Fruit fly (Drosophila melanogaster) whole organism, embryonic: Measurements from ENCODE around the gene CG9444.

Source experiments
- CG10462 ChIP-seq: fragments of 200-800 bp; sonication (Bioruptor generic); optimal IDR thresholded peaks from 2 replicates; lab custom pipeline; 2016; ENCODE audit warnings: missing biosample characterization, missing genetic modification characterization
- CG12236 ChIP-seq: fragments of 200-800 bp; sonication (Bioruptor generic); optimal IDR thresholded peaks from 2 replicates; lab custom pipeline; 2016; ENCODE audit warnings: missing biosample characterization, missing genetic modification characterization
- CG12299 ChIP-seq: fragments of 200-800 bp; sonication (Bioruptor generic); optimal IDR thresholded peaks from 2 replicates; lab custom pipeline; 2018; ENCODE audit warnings: missing biosample characterization, mild to moderate bottlenecking, missing genetic modification characterization
- CG12659 ChIP-seq: fragments of 200-800 bp; sonication (Bioruptor generic); optimal IDR thresholded peaks from 3 replicates; lab custom pipeline; 2017; ENCODE audit warnings: mild to moderate bottlenecking, missing biosample characterization, missing genetic modification reagents, missing genetic modification characterization
- CG13775 ChIP-seq: fragments of 200-800 bp; sonication (Bioruptor generic); optimal IDR thresholded peaks from 3 replicates; lab custom pipeline; 2017; ENCODE audit warnings: missing biosample characterization, mild to moderate bottlenecking, missing genetic modification characterization
- CG14860 ChIP-seq: fragments of 200-800 bp; sonication (Bioruptor generic); IDR thresholded peaks from 3 replicates; pipeline ENCODE4 v1.3.6; 2022; ENCODE audit warnings: missing biosample characterization, missing genetic modification characterization; ENCODE audit not compliant: partially characterized antibody
- CG15073 ChIP-seq: fragments of 200-800 bp; sonication (Bioruptor generic); optimal IDR thresholded peaks from 2 replicates; lab custom pipeline; 2016; ENCODE audit warnings: missing biosample characterization, missing genetic modification characterization
- CG17568 ChIP-seq: fragments of 200-800 bp; sonication (Bioruptor generic); optimal IDR thresholded peaks from 2 replicates; lab custom pipeline; 2018; ENCODE audit warnings: missing biosample characterization, mild to moderate bottlenecking, missing genetic modification characterization, moderate library complexity
- CG2120 ChIP-seq: fragments of 200-800 bp; sonication (Bioruptor generic); optimal IDR thresholded peaks from 3 replicates; lab custom pipeline; 2016; ENCODE audit warnings: missing biosample characterization, missing genetic modification characterization
- CG3281 ChIP-seq: fragments of 200-800 bp; sonication (Bioruptor generic); optimal IDR thresholded peaks from 3 replicates; lab custom pipeline; 2017; ENCODE audit warnings: missing biosample characterization, mild to moderate bottlenecking, missing genetic modification characterization
- CG3838 ChIP-seq: fragments of 200-800 bp; sonication (Bioruptor generic); optimal IDR thresholded peaks from 3 replicates; lab custom pipeline; 2016; ENCODE audit warnings: missing biosample characterization, missing genetic modification characterization
- CG4424 ChIP-seq: fragments of 200-800 bp; sonication (Bioruptor generic); optimal IDR thresholded peaks from 3 replicates; lab custom pipeline; 2016; ENCODE audit warnings: missing biosample characterization, missing genetic modification characterization
- CG4820 ChIP-seq: fragments of 200-800 bp; sonication (Bioruptor generic); optimal IDR thresholded peaks from 3 replicates; lab custom pipeline; 2016; ENCODE audit warnings: missing biosample characterization, missing genetic modification characterization
- CG6654 ChIP-seq: fragments of 200-800 bp; sonication (Bioruptor generic); optimal IDR thresholded peaks from 2 replicates; lab custom pipeline; 2017; ENCODE audit warnings: missing biosample characterization, mild to moderate bottlenecking, missing genetic modification characterization
- CG7928 ChIP-seq: fragments of 200-800 bp; sonication (Bioruptor generic); optimal IDR thresholded peaks from 2 replicates; lab custom pipeline; 2017; ENCODE audit warnings: missing biosample characterization, mild to moderate bottlenecking, missing genetic modification characterization
- CG8359 ChIP-seq: fragments of 200-800 bp; sonication (Bioruptor generic); optimal IDR thresholded peaks from 2 replicates; lab custom pipeline; 2017; ENCODE audit warnings: missing biosample characterization, mild to moderate bottlenecking, missing genetic modification characterization, borderline replicate concordance
- CG8388 ChIP-seq: fragments of 200-800 bp; sonication (Bioruptor generic); optimal IDR thresholded peaks from 2 replicates; lab custom pipeline; 2019; ENCODE audit warnings: missing biosample characterization, mild to moderate bottlenecking, missing genetic modification characterization, moderate library complexity
- CG8924 ChIP-seq: fragments of 200-800 bp; optimal IDR thresholded peaks from 3 replicates; lab custom pipeline; 2019; ENCODE audit warnings: missing biosample characterization, mild to moderate bottlenecking, missing genetic modification characterization, moderate library complexity
- CG9437 ChIP-seq: fragments of 200-800 bp; sonication (Bioruptor generic); optimal IDR thresholded peaks from 2 replicates; lab custom pipeline; 2018; ENCODE audit warnings: missing biosample characterization, mild to moderate bottlenecking, missing genetic modification characterization
- CTCF ChIP-seq: fragments of 200-800 bp; sonication (Bioruptor generic); optimal IDR thresholded peaks from 2 replicates; lab custom pipeline; 2017; ENCODE audit warnings: missing biosample characterization, mild to moderate bottlenecking, missing genetic modification characterization, moderate library complexity
- Camta ChIP-seq: fragments of 200-800 bp; sonication (Bioruptor generic); optimal IDR thresholded peaks from 2 replicates; lab custom pipeline; 2016; ENCODE audit warnings: missing biosample characterization, missing genetic modification characterization
- CrebB ChIP-seq: fragments of 200-800 bp; sonication (Bioruptor generic); optimal IDR thresholded peaks from 3 replicates; lab custom pipeline; 2018; ENCODE audit warnings: missing biosample characterization, mild to moderate bottlenecking, missing genetic modification characterization
- Doc3 ChIP-seq: fragments of 200-800 bp; sonication (Bioruptor generic); IDR thresholded peaks from 3 replicates; pipeline ENCODE4 v1.3.6; 2022; ENCODE audit warnings: missing biosample characterization, missing genetic modification characterization; ENCODE audit not compliant: partially characterized antibody
- Drgx ChIP-seq: fragments of 200-800 bp; sonication (Bioruptor generic); IDR thresholded peaks from 2 replicates; pipeline ENCODE4 v1.3.6; 2022; ENCODE audit warnings: missing biosample characterization, missing genetic modification characterization
- HLH54F ChIP-seq: fragments of 200-800 bp; sonication (Bioruptor generic); optimal IDR thresholded peaks from 3 replicates; lab custom pipeline; 2016; ENCODE audit warnings: missing biosample characterization, missing genetic modification characterization
- Hey ChIP-seq: fragments of 200-800 bp; sonication (Bioruptor generic); optimal IDR thresholded peaks from 3 replicates; lab custom pipeline; 2018; ENCODE audit warnings: missing biosample characterization, mild to moderate bottlenecking, missing genetic modification characterization
- Hr3 ChIP-seq: fragments of 200-800 bp; sonication (Bioruptor generic); optimal IDR thresholded peaks from 3 replicates; lab custom pipeline; 2016; ENCODE audit warnings: missing biosample characterization, missing genetic modification characterization
- Hr51 ChIP-seq, 2 experiments: fragments of 200-800 bp; sonication (Bioruptor generic); optimal IDR thresholded peaks; 2 replicates in 1 of 2; 3 replicates in 1 of 2; lab custom pipeline; 2016 to 2018; ENCODE audit warnings: missing biosample characterization in 2 of 2, missing genetic modification characterization in 2 of 2, mild to moderate bottlenecking in 1 of 2, moderate library complexity in 1 of 2
- Mad ChIP-seq: fragments of 200-800 bp; sonication (Bioruptor generic); optimal IDR thresholded peaks from 2 replicates; lab custom pipeline; 2016; ENCODE audit warnings: missing biosample characterization, missing genetic modification characterization
- Nf-YB ChIP-seq: fragments of 200-800 bp; sonication (Bioruptor generic); optimal IDR thresholded peaks from 3 replicates; lab custom pipeline; 2019; ENCODE audit warnings: missing biosample characterization, mild to moderate bottlenecking, missing genetic modification characterization, moderate library complexity
- Scr ChIP-seq: fragments of 200-800 bp; sonication (Bioruptor generic); IDR thresholded peaks from 2 replicates; pipeline ENCODE4 v1.3.6; 2022; ENCODE audit warnings: missing biosample characterization, missing genetic modification characterization; ENCODE audit not compliant: partially characterized antibody
- Trl ChIP-seq, 3 experiments: fragments of >200 bp in 2 of 3; fragments of 200-800 bp in 1 of 3; sonication (Bioruptor generic) in 1 of 3; optimal IDR thresholded peaks; 2 replicates in 1 of 3; 3 replicates in 2 of 3; lab custom pipeline; 2016 to 2017; ENCODE audit warnings: missing biosample characterization in 1 of 3, missing genetic modification characterization in 1 of 3
- Usf ChIP-seq: fragments of 200-800 bp; sonication (Bioruptor generic); optimal IDR thresholded peaks from 2 replicates; lab custom pipeline; 2017; ENCODE audit warnings: missing genotype, missing biosample characterization, missing genetic modification characterization
- ato ChIP-seq: fragments of 200-800 bp; sonication (Bioruptor generic); IDR thresholded peaks from 2 replicates; pipeline ENCODE4 v1.3.6; 2022; ENCODE audit warnings: missing biosample characterization, missing genetic modification characterization; ENCODE audit not compliant: partially characterized antibody
- bab2 ChIP-seq: fragments of 200-800 bp; sonication (Bioruptor generic); optimal IDR thresholded peaks from 2 replicates; lab custom pipeline; 2016; ENCODE audit warnings: missing biosample characterization, missing genetic modification characterization
- cg ChIP-seq: fragments of 200-800 bp; sonication (Bioruptor generic); optimal IDR thresholded peaks from 3 replicates; lab custom pipeline; 2019; ENCODE audit warnings: missing biosample characterization, mild to moderate bottlenecking, missing genetic modification characterization, moderate library complexity
- dimm ChIP-seq: fragments of 200-800 bp; sonication (Bioruptor generic); IDR thresholded peaks from 2 replicates; pipeline ENCODE4 v1.3.6; 2022; ENCODE audit warnings: missing biosample characterization, missing genetic modification characterization
- dmrt11E ChIP-seq: fragments of 200-800 bp; sonication (Bioruptor generic); optimal IDR thresholded peaks from 3 replicates; lab custom pipeline; 2018; ENCODE audit warnings: missing biosample characterization, mild to moderate bottlenecking, missing genetic modification characterization, moderate library complexity
- eve ChIP-seq, 2 experiments: fragments of >200 bp; optimal IDR thresholded peaks; 2 replicates each; lab custom pipeline; 2017; ENCODE audit warnings: missing biosample characterization in 2 of 2, missing genetic modification characterization in 2 of 2
- fd102C ChIP-seq: fragments of 200-800 bp; sonication (Bioruptor generic); optimal IDR thresholded peaks from 2 replicates; lab custom pipeline; 2018; ENCODE audit warnings: missing biosample characterization, mild to moderate bottlenecking, missing genetic modification characterization, moderate library complexity
- fru ChIP-seq: fragments of >200 bp; optimal IDR thresholded peaks from 2 replicates; lab custom pipeline; 2017
- gcm ChIP-seq: fragments of 200-800 bp; sonication (Bioruptor generic); optimal IDR thresholded peaks from 2 replicates; lab custom pipeline; 2019; ENCODE audit warnings: missing biosample characterization, mild to moderate bottlenecking, missing genetic modification characterization, moderate library complexity
- gt ChIP-seq: fragments of 200-800 bp; sonication (Bioruptor generic); IDR thresholded peaks from 2 replicates; pipeline ENCODE4 v1.3.6; 2022; ENCODE audit warnings: missing biosample characterization, missing genetic modification characterization
- kah ChIP-seq: fragments of 200-800 bp; sonication (Bioruptor generic); optimal IDR thresholded peaks from 2 replicates; lab custom pipeline; 2018; ENCODE audit warnings: missing biosample characterization, mild to moderate bottlenecking, missing genetic modification characterization
- otp ChIP-seq: fragments of 200-800 bp; sonication (Bioruptor generic); IDR thresholded peaks from 3 replicates; pipeline ENCODE4, ENCODE4 v1.3.6; 2022; ENCODE audit warnings: missing biosample characterization, missing genetic modification characterization
- pho ChIP-seq: fragments of 200-800 bp; sonication (Bioruptor generic); optimal IDR thresholded peaks from 2 replicates; lab custom pipeline; 2016; ENCODE audit warnings: missing biosample characterization, missing genetic modification characterization
- sens-2 ChIP-seq: fragments of 200-800 bp; sonication (Bioruptor generic); IDR thresholded peaks from 2 replicates; pipeline ENCODE4 v1.3.6; 2022; ENCODE audit warnings: missing biosample characterization, missing genetic modification characterization
- shn ChIP-seq: fragments of 200-800 bp; sonication (Bioruptor generic); optimal IDR thresholded peaks from 3 replicates; lab custom pipeline; 2016; ENCODE audit warnings: missing biosample characterization, missing genetic modification characterization
- so ChIP-seq: fragments of 200-800 bp; sonication (Bioruptor generic); IDR thresholded peaks from 3 replicates; pipeline ENCODE4 v1.3.6; 2022; ENCODE audit warnings: missing biosample characterization, missing genetic modification characterization
- vvl ChIP-seq: fragments of 200-800 bp; sonication (Bioruptor generic); IDR thresholded peaks from 2 replicates; pipeline ENCODE4 v1.3.6; 2022; ENCODE audit warnings: missing biosample characterization, missing genetic modification characterization
- zfh1 ChIP-seq: fragments of 200-800 bp; sonication (Bioruptor generic); IDR thresholded peaks from 3 replicates; pipeline ENCODE4 v1.3.6; 2022; ENCODE audit warnings: missing biosample characterization, missing genetic modification characterization

CG9444 gene

dm6 chr3R:9701148-9701703 lies 17.2 kb upstream of the CG9444 start (continued):
- TF ChIP-seq Scr (no peak), Doc3 (no peak), zfh1 (GFP tag; lab: Robert Waterston, UW) (no peak), CrebB (tag; lab: Kevin White, UChicago) (no peak), eve (GFP tag; optimal IDR thresholded peaks at IDR 0.05; lab: Kevin White, UChicago) (no peak), gt (no peak), ato (GFP tag; lab: Robert Waterston, UW) (no peak), Nf-YB (GFP tag; lab: Kevin White, UChicago) (peak; percentile 8), CG12236 (GFP tag; lab: Kevin White, UChicago) (no peak), dimm (GFP tag; lab: Robert Waterston, UW) (no peak), sens-2 (GFP tag; lab: Robert Waterston, UW) (no peak), Trl (optimal IDR thresholded peaks at IDR 0.05; lab: Kevin White, UChicago) (no peak), Trl (GFP tag; optimal IDR thresholded peaks at IDR 0.05; lab: Kevin White, UChicago) (peak; percentile 1), gcm (GFP tag; lab: Kevin White, UChicago) (no peak), CG3838 (GFP tag; lab: Kevin White, UChicago) (no peak), cg (GFP tag; lab: Kevin White, UChicago) (no peak), CG9437 (GFP tag; lab: Kevin White, UChicago) (no peak), Hr51 (GFP tag; optimal IDR thresholded peaks at IDR 0.05; lab: Kevin White, UChicago) (peak in 1 of 2 experiments; percentile 23), CG2120 (GFP tag; lab: Kevin White, UChicago) (peak; percentile 38), CG7928 (GFP tag; lab: Kevin White, UChicago) (no peak), Hey (tag; lab: Kevin White, UChicago) (no peak), CG6654 (GFP tag; lab: Kevin White, UChicago) (no peak), HLH54F (no peak), fd102C (GFP tag; lab: Kevin White, UChicago) (no peak), kah (GFP tag; lab: Kevin White, UChicago) (no peak), CG8359 (GFP tag; lab: Kevin White, UChicago) (no peak), CG4820 (no peak), CG8924 (no peak), CG14860 (GFP tag; lab: Robert Waterston, UW) (no peak), CG4424 (GFP tag; lab: Kevin White, UChicago) (no peak), Usf (GFP tag; lab: Kevin White, UChicago) (no peak), Drgx (GFP tag; lab: Robert Waterston, UW) (no peak), Mad (GFP tag; lab: Kevin White, UChicago) (no peak), fru (lab: Kevin White, UChicago) (no peak), CG3281 (GFP tag; lab: Kevin White, UChicago) (peak; percentile 59), CTCF (GFP tag; lab: Kevin White, UChicago) (no peak), pho (peak; percentile 44), Camta (GFP tag; lab: Kevin White, UChicago) (no peak), dmrt11E (tag; lab: Kevin White, UChicago) (no peak), CG12659 (GFP tag; lab: Kevin White, UChicago) (peak; percentile 35), vvl (GFP tag; lab: Robert Waterston, UW) (no peak), CG15073 (no peak), otp (GFP tag; lab: Robert Waterston, UW) (no peak), CG8388 (no peak), shn (GFP tag; lab: Kevin White, UChicago) (peak; percentile 2), bab2 (GFP tag; lab: Kevin White, UChicago) (peak; percentile 32), CG12299 (tag; lab: Kevin White, UChicago) (no peak), CG10462 (GFP tag; lab: Kevin White, UChicago) (no peak), CG17568 (GFP tag; lab: Kevin White, UChicago) (peak; percentile 41), CG13775 (GFP tag; lab: Kevin White, UChicago) (no peak), so (no peak), Hr3 (GFP tag; lab: Kevin White, UChicago) (no peak)
